Fruit fly (Drosophila melanogaster): ENCODE results near the gene Tom20.

Tom20 gene

DNA sequence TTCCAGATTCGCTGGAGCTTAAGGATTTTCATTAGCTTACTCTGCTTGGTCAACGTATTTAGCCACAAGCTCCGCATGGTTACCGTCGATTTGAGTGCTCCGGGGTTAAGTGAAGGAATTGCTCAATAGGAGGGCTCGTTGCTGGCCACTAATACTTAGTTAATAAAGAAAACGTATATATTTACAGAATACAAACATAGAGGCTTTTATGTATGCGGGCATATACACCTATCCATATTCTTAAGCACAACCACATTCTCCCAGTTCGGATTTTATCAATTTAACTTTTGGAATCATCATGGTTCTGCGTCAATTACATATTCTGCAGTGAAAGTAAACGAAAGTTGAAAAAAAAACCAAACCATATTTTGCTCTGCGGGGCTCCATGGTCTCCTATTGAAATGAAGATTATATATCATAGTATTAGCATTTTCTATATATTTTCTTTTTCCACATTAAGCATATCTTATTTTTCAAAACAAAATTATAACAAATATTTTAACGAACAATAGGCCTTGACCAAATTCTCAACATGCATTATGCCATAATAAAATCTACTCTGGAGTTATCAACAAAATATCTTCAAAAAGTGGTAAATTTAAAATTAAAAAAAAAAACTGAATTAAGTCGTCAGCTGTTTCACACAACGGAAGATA is at the start of gene Tom20, which contains the start of gene Gabat:
Tom20 (plus strand) TSS at position 564 of the 656 bp plus-strand sequence.
Gabat (minus strand) TSS at position 606 of the 656 bp plus-strand sequence.
- TF ChIP-seq Eip78C (GFP tag): peak; percentile 68
- no peak for TF ChIP-seq CG8119 (GFP tag; IDR thresholded peaks at IDR 0.05)
- no peak for TF ChIP-seq Sox15 (GFP tag; optimal IDR thresholded peaks at IDR 0.05)
- TF ChIP-seq CG31627 (GFP tag; optimal IDR thresholded peaks at IDR 0.05): no peak

- TF ChIP-seq CG16779 (tag; optimal IDR thresholded peaks at IDR 0.05): no peak
- TF ChIP-seq CG3919 (GFP tag; optimal IDR thresholded peaks at IDR 0.05): no peak
- TF ChIP-seq Eip93F (GFP tag; optimal IDR thresholded peaks at IDR 0.05): no peak
- no peak for TF ChIP-seq CG9139 (GFP tag; optimal IDR thresholded peaks at IDR 0.05)
- no peak for TF ChIP-seq eg (GFP tag; IDR thresholded peaks at IDR 0.05)
- TF ChIP-seq OdsH (GFP tag; optimal IDR thresholded peaks at IDR 0.05): no peak
- no peak for TF ChIP-seq fkh (GFP tag; optimal IDR thresholded peaks at IDR 0.05)
- TF ChIP-seq topi (GFP tag; optimal IDR thresholded peaks at IDR 0.05): no peak
- TF ChIP-seq CG3032 (tag; optimal IDR thresholded peaks at IDR 0.05): no peak
- no peak for TF ChIP-seq CG15336 (GFP tag; IDR thresholded peaks at IDR 0.05)
These were observed 49.4 kb upstream of the Tom20 start, which contains the start of gene CG32219 for dm6 chr3L:19951035-19951434. Gene CG32219, minus strand, starts transcription at chr3L:19951135.

DNA sequence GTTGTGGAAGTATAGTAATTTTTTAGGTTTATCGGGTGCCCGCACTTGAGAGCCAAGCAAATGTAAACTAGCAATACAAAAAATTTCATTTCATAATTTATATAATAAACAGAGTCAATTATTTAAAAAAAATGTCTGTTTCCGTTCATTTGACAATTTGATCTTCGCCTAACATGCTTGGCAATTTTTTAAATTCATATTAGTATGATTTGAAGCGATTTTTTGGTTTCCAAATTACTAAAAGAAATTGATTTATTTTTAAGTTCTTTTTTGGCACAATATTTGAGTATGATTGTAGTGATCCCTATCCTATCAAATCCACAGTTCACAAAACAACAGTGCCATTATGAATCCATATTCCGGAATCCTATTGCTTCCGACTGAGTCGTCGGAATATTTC is 48.6 kb upstream of the Tom20 start, which contains the start of gene CG34258:
CG34258 (minus strand) TSS at position 101 of the 400 bp plus-strand sequence.
- TF ChIP-seq net (GFP tag; optimal IDR thresholded peaks at IDR 0.05) (no peak), svp (GFP tag) (no peak), ss (GFP tag; optimal IDR thresholded peaks at IDR 0.05) (no peak), CG6792 (GFP tag; optimal IDR thresholded peaks at IDR 0.05) (no peak), Blimp-1 (GFP tag; optimal IDR thresholded peaks at IDR 0.05) (no peak), Eip93F (GFP tag; optimal IDR thresholded peaks at IDR 0.05) (no peak), Hr39 (GFP tag; optimal IDR thresholded peaks at IDR 0.05) (no peak), acj6 (GFP tag; optimal IDR thresholded peaks at IDR 0.05) (no peak)

DNA sequence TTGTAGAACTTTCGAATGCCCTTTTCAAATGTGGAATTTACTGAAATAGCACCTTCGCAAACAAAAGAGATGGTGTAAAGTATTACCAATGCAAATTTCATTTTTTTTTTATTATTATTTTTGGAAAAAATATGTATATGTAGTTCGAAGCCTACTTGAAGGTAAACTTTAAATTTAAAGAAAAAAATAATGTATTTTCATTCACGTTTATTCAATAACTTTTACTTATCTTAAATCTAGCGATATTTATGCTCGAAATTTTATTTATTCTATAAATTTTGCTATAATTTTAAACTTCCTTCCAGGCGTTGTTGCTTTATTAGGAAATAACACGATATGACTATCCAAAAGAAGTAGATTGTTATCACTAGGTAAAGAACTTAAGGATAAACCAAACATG is 47.8 kb upstream of the Tom20 start, which contains the start of gene CG33710:
CG33710 (minus strand) TSS at position 101 of the 400 bp plus-strand sequence.
- TF ChIP-seq Blimp-1 (GFP tag; optimal IDR thresholded peaks at IDR 0.05): no peak
- TF ChIP-seq fkh (GFP tag; optimal IDR thresholded peaks at IDR 0.05): no peak
- TF ChIP-seq topi (GFP tag; optimal IDR thresholded peaks at IDR 0.05): no peak
- TF ChIP-seq Ets21C (GFP tag; optimal IDR thresholded peaks at IDR 0.05): no peak
- no peak for TF ChIP-seq acj6 (GFP tag; optimal IDR thresholded peaks at IDR 0.05)
- no peak for TF ChIP-seq CG9139 (GFP tag; optimal IDR thresholded peaks at IDR 0.05)
- no peak for TF ChIP-seq CG6276 (GFP tag; optimal IDR thresholded peaks at IDR 0.05)
- TF ChIP-seq svp (GFP tag): no peak
- TF ChIP-seq lz (GFP tag; optimal IDR thresholded peaks at IDR 0.05): no peak
- TF ChIP-seq CG32006 (GFP tag; optimal IDR thresholded peaks at IDR 0.05): no peak
- TF ChIP-seq CG16779 (tag; optimal IDR thresholded peaks at IDR 0.05): no peak
- TF ChIP-seq CG8632 (GFP tag; optimal IDR thresholded peaks at IDR 0.05): no peak
- no peak for TF ChIP-seq fd59A (GFP tag; optimal IDR thresholded peaks at IDR 0.05)
- TF ChIP-seq dsx (GFP tag; optimal IDR thresholded peaks at IDR 0.05; ENCODE audit: poor library complexity, severe bottlenecking): no peak
- TF ChIP-seq CG3032 (tag; optimal IDR thresholded peaks at IDR 0.05): no peak
- TF ChIP-seq Smox (GFP tag; optimal IDR thresholded peaks at IDR 0.05): no peak

DNA sequence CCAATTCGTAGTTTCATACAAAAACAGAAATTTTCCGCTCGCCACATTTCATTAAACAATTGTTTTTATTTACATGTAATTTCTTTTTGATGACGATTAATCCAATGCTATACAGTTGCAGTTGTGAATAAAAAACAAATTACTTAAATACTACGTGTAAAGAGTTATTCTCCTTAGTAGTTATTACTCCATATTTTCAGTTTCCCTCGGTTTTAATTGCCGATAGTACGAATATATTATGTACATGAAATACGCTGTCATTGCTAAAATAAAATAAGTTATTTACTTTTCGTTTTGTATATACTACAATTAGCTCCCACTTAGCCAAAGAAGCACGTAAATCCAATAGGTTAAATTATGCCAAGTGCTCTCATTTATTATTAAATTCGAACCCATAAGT is 46.8 kb upstream of the Tom20 start, which contains the start of gene CG42655:
CG42655 (minus strand) TSS at position 101 of the 400 bp plus-strand sequence.
- no peak for TF ChIP-seq fd85E (GFP tag; optimal IDR thresholded peaks at IDR 0.05)
- TF ChIP-seq CG11294 (GFP tag; IDR thresholded peaks at IDR 0.05): no peak
- no peak for TF ChIP-seq Hr39 (GFP tag; optimal IDR thresholded peaks at IDR 0.05)
- TF ChIP-seq Sox102F (GFP tag; optimal IDR thresholded peaks at IDR 0.05): no peak
- TF ChIP-seq CG6163 (GFP tag; IDR thresholded peaks at IDR 0.05): no peak
- no peak for TF ChIP-seq svp (GFP tag)
- TF ChIP-seq CG4318 (GFP tag; optimal IDR thresholded peaks at IDR 0.05): no peak
- TF ChIP-seq CG31627 (GFP tag; optimal IDR thresholded peaks at IDR 0.05): no peak
- no peak for TF ChIP-seq Hr38 (GFP tag; optimal IDR thresholded peaks at IDR 0.05)
- no peak for TF ChIP-seq CG8119 (GFP tag; IDR thresholded peaks at IDR 0.05)
- TF ChIP-seq Sox15 (GFP tag; optimal IDR thresholded peaks at IDR 0.05): no peak
- no peak for TF ChIP-seq Eip93F (GFP tag; optimal IDR thresholded peaks at IDR 0.05)
- no peak for TF ChIP-seq lz (GFP tag; optimal IDR thresholded peaks at IDR 0.05)
